Fruit fly (Drosophila melanogaster) whole organism, pupa: ENCODE results near the gene Mcm2.

Experiments
- CG34367 ChIP-seq: fragments of 200-800 bp; sonication (Bioruptor generic); optimal IDR thresholded peaks from 2 replicates; lab custom pipeline; 2018; ENCODE audit warnings: missing biosample characterization, mild to moderate bottlenecking, missing genetic modification characterization
- CG9948 ChIP-seq: fragments of 200-800 bp; sonication (Bioruptor generic); optimal IDR thresholded peaks from 2 replicates; lab custom pipeline; 2018; ENCODE audit warnings: missing biosample characterization, mild to moderate bottlenecking, missing genetic modification characterization, moderate library complexity
- rn ChIP-seq: fragments of 200-800 bp; sonication (Bioruptor generic); IDR thresholded peaks from 2 replicates; pipeline ENCODE4 v1.3.6; 2022; ENCODE audit warnings: missing biosample characterization, missing genetic modification characterization

DNA sequence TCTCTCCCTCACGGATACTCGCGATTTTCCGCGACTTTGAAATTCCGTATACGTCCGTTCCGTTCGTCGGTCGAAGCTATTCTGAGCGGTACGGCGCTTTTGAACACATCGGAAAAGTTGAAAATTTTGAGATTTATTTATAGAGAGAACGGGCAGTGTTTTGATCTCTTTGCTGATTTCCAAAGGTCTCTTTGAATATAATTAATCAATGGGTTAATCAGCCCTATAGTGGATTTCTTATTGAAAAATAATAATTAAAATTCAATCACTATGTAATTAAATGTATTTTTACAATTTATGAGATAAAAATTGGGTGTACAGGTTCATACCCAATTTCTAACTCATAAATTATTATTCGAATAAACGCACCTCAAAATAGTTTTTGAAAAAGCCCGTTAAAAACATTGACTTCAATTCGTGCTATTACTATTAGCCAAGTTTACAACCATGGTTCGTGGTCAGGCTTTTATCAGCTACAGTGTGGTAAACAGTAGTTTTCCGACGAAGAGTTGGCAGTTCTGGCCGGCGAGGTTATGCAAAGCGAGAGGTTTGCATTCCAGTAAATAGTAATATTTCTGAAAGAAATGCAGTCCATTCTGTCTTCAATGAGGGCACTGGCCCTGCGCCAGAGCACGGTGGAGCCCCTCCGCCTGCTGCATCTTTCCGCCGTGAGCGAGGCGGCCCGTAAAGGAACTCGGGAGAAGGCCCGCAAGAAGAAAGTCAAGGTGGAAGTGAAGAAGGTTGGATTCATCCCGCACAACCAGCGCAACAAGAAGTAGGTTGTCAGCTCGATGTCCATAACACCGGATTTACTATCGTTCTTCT, 36.4 kb downstream of the Mcm2 start, which contains the start of the genes CG9626 and mRpL1:
- TF ChIP-seq CG9948 (no peak), CG34367 (no peak), rn (GFP tag; lab: Robert Waterston, UW) (no peak)
